Worm (Caenorhabditis elegans) whole organism, mixed stage, embryonic: ENCODE results near the gene gss-1.

ENCODE experiments used
- M03D4.4 ChIP-seq: sonication (generic microtip); optimal IDR thresholded peaks from 2 replicates; lab custom pipeline; 2017; ENCODE audit warnings: mild to moderate bottlenecking, missing genetic modification characterization, missing compliant biosample characterization
- bed-3 ChIP-seq: fragments of 200-800 bp; sonication (Bioruptor generic); optimal IDR thresholded peaks from 3 replicates; lab custom pipeline; 2018; ENCODE audit warnings: mild to moderate bottlenecking, missing genetic modification characterization, moderate library complexity, missing compliant biosample characterization
- ceh-43 ChIP-seq: fragments of 200-800 bp; sonication (Bioruptor generic); optimal IDR thresholded peaks from 2 replicates; lab custom pipeline; 2018; ENCODE audit warnings: mild to moderate bottlenecking, missing genetic modification characterization, moderate library complexity, missing compliant biosample characterization
- ceh-83 ChIP-seq: fragments of 200-800 bp; sonication (Bioruptor generic); optimal IDR thresholded peaks from 2 replicates; lab custom pipeline; 2018; ENCODE audit warnings: mild to moderate bottlenecking, missing genetic modification characterization, missing compliant biosample characterization
- ham-2 ChIP-seq: fragments of 200-800 bp; sonication (Bioruptor generic); optimal IDR thresholded peaks from 2 replicates; lab custom pipeline; 2018; ENCODE audit warnings: mild to moderate bottlenecking, missing genetic modification characterization, missing compliant biosample characterization
- lin-13 ChIP-seq: fragments of 150-350 bp; optimal IDR thresholded peaks from 2 replicates; lab custom pipeline; 2014; ENCODE audit warnings: missing biosample characterization, missing genetic modification characterization
- nhr-237 ChIP-seq: fragments of 150-350 bp; optimal IDR thresholded peaks from 2 replicates; lab custom pipeline; 2014; ENCODE audit warnings: missing biosample characterization, missing genetic modification characterization
- nhr-28 ChIP-seq: fragments of 150-350 bp; optimal IDR thresholded peaks from 2 replicates; lab custom pipeline; 2014; ENCODE audit warnings: missing biosample characterization, missing genetic modification characterization
- nhr-76 ChIP-seq: sonication (generic microtip); optimal IDR thresholded peaks from 2 replicates; lab custom pipeline; 2017; ENCODE audit warnings: missing biosample characterization, missing genetic modification characterization
- sptf-1 ChIP-seq: sonication (generic microtip); optimal IDR thresholded peaks from 2 replicates; lab custom pipeline; 2017; ENCODE audit warnings: mild to moderate bottlenecking, missing genetic modification characterization, moderate library complexity, missing compliant biosample characterization
- tbx-8 ChIP-seq: fragments of 200-800 bp; sonication (Bioruptor generic); optimal IDR thresholded peaks from 2 replicates; lab custom pipeline; 2018; ENCODE audit warnings: mild to moderate bottlenecking, missing genetic modification characterization, moderate library complexity, missing compliant biosample characterization
- unc-39 ChIP-seq: fragments of 150-350 bp; optimal IDR thresholded peaks from 2 replicates; lab custom pipeline; 2014; ENCODE audit warnings: missing biosample characterization, missing genetic modification characterization
- unc-62 ChIP-seq: fragments of 150-350 bp; optimal IDR thresholded peaks from 2 replicates; lab custom pipeline; 2014; ENCODE audit warnings: missing biosample characterization, missing genetic modification reagents, missing genetic modification characterization
- zip-8 ChIP-seq: fragments of 150-350 bp; optimal IDR thresholded peaks from 2 replicates; lab custom pipeline; 2014; ENCODE audit warnings: missing biosample characterization, missing genetic modification characterization

DNA sequence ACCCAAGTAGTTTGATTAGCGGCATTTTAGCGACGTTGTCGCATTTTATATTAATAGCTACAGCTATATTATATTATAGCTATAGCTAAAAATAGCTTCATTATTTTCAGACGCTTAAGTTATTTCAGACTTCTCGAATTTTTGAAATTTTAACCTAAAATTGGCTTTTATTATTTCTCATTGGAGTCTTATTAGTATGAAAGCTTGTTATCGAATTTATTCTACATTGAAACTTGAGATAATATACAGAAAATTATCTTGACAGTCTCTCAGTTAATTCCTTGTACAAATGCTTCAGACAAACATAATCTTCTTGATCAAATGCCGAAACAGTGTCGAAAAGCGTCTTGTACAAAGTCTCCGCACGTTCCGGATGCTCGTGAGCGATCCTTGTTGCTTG lies 36.4 kb downstream of the gss-1 start, which contains the start of gene srh-48:
- TF ChIP-seq nhr-76 (tag; lab: Kevin White, UChicago): no peak
- no peak for TF ChIP-seq lin-13 (tag; lab: Kevin White, UChicago)
- TF ChIP-seq unc-39: no peak
- TF ChIP-seq M03D4.4 (tag; lab: Kevin White, UChicago): no peak
- no peak for TF ChIP-seq tbx-8 (GFP tag; lab: Kevin White, UChicago)
- TF ChIP-seq zip-8: no peak
- no peak for TF ChIP-seq sptf-1 (tag; lab: Kevin White, UChicago)
- no peak for TF ChIP-seq nhr-237 (tag; lab: Kevin White, UChicago)
- TF ChIP-seq ceh-83: no peak
- TF ChIP-seq unc-62 (GFP tag; lab: Kevin White, UChicago): no peak
- TF ChIP-seq bed-3 (GFP tag; lab: Kevin White, UChicago): no peak
- no peak for TF ChIP-seq ham-2 (GFP tag; lab: Kevin White, UChicago)
- no peak for TF ChIP-seq ceh-43
- TF ChIP-seq nhr-28 (tag; lab: Kevin White, UChicago): no peak
